Fruit fly (Drosophila melanogaster) whole organism, embryonic: Measurements from ENCODE around the gene Mtpalpha.

ENCODE experiments used
- Sox100B ChIP-seq: fragments of 200-800 bp; sonication (Bioruptor generic); optimal IDR thresholded peaks from 3 replicates; lab custom pipeline; 2018; ENCODE audit warnings: missing biosample characterization, mild to moderate bottlenecking, missing genetic modification characterization
- nmo ChIP-seq: fragments of 200-800 bp; sonication (Bioruptor generic); optimal IDR thresholded peaks from 2 replicates; lab custom pipeline; 2018; ENCODE audit warnings: missing biosample characterization, mild to moderate bottlenecking, missing genetic modification characterization, moderate library complexity

DNA sequence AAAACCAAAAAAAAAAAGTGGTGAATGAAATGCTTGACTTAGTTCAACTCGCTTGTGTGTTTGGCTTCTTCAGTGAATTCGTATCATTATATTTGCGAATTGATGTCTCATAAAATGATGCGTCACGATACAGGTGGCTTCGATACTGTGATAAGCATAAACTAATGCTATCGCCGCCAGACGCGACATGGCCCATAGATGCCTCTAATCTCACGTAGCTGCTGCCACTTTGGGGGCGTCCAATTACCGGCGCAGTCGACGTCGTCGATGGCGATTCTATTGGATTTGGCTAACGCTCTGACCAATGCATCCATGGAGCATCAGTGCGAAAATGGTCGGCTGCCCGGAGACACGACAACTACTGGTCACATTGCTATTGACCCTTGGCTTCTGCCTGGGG, 32.7 kb downstream of the Mtpalpha start, which contains the start of gene CG13113:
- TF ChIP-seq nmo (no peak), Sox100B (GFP tag; lab: Kevin White, UChicago) (no peak)
